Worm (Caenorhabditis elegans) whole organism, L1 larva: Measurements from ENCODE around the gene aqp-3.

Experiments
- lin-39 ChIP-seq: fragments of 150-350 bp; optimal IDR thresholded peaks from 2 replicates; lab custom pipeline; 2014; ENCODE audit warnings: missing biosample characterization, missing genetic modification reagents, missing genetic modification characterization
- tlp-1 ChIP-seq: fragments of 150-350 bp; optimal IDR thresholded peaks from 2 replicates; lab custom pipeline; 2014; ENCODE audit warnings: missing biosample characterization, missing genetic modification characterization

DNA sequence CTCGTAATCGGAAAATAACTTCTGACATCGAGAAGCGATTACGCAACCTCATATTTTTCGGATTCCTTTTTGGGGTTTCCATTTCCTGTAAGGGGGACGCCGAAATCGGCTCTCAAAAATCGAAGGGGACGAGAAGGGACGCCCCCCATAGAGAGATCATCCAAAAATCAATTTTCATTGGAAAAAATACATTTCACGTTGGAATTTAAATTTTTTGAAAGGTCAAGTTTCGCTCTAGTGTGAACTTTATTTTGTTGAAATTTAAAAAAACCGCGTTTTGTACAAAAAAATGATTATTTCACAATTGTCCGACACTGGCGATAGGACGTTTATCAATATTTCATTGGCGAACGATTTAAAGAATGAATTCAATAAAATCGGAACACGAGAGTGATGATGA is 14.3 kb downstream of the aqp-3 start, which contains the start of gene Y69E1A.3:
- no peak for TF ChIP-seq lin-39 (tag; lab: Kevin White, UChicago)
- TF ChIP-seq tlp-1 (tag; lab: Kevin White, UChicago) = no peak
